Fruit fly (Drosophila melanogaster): Measurements from ENCODE around the gene Muc30E.

Gene Muc30E

dm6 chr2L:9864337-9864736 lies 38.6 kb downstream of the Muc30E start (continued):
- TF ChIP-seq fd59A (GFP tag; optimal IDR thresholded peaks at IDR 0.05), result peak; percentile 22
- TF ChIP-seq topi (GFP tag; optimal IDR thresholded peaks at IDR 0.05), result peak; percentile 22
- no peak for TF ChIP-seq eg (GFP tag; IDR thresholded peaks at IDR 0.05)
- no peak for TF ChIP-seq CG34406 (GFP tag; optimal IDR thresholded peaks at IDR 0.05)
- TF ChIP-seq Hr4 (GFP tag; optimal IDR thresholded peaks at IDR 0.05), result peak; percentile 32
- peak; percentile 6 for TF ChIP-seq Sox14 (GFP tag; optimal IDR thresholded peaks at IDR 0.05)
- peak; percentile 26 for TF ChIP-seq Hr39 (GFP tag; optimal IDR thresholded peaks at IDR 0.05)
- peak; percentile 31 for TF ChIP-seq Met (GFP tag; optimal IDR thresholded peaks at IDR 0.05)
- no peak for TF ChIP-seq CG8632 (GFP tag; optimal IDR thresholded peaks at IDR 0.05)
- peak; percentile 10 for TF ChIP-seq CG4318 (GFP tag; optimal IDR thresholded peaks at IDR 0.05)
- TF ChIP-seq CG10669 (GFP tag; optimal IDR thresholded peaks at IDR 0.05), result peak; percentile 48
- peak; percentile 39 for TF ChIP-seq CG3919 (GFP tag; optimal IDR thresholded peaks at IDR 0.05)
- peak; percentile 9 for TF ChIP-seq net (GFP tag; optimal IDR thresholded peaks at IDR 0.05)
- no peak for TF ChIP-seq Blimp-1 (GFP tag; optimal IDR thresholded peaks at IDR 0.05)
- peak; percentile 47 for TF ChIP-seq CG32006 (GFP tag; optimal IDR thresholded peaks at IDR 0.05)
- no peak for TF ChIP-seq CG7368 (GFP tag; optimal IDR thresholded peaks at IDR 0.05)
- no peak for TF ChIP-seq CG1621 (tag; optimal IDR thresholded peaks at IDR 0.05)
- TF ChIP-seq spab (GFP tag; optimal IDR thresholded peaks at IDR 0.05), result peak; percentile 26
- no peak for TF ChIP-seq esn (GFP tag; optimal IDR thresholded peaks at IDR 0.05)
- peak; percentile 26 for TF ChIP-seq CG6808 (GFP tag; optimal IDR thresholded peaks at IDR 0.05)
- TF ChIP-seq CG16779 (tag; optimal IDR thresholded peaks at IDR 0.05), result no peak
- TF ChIP-seq salr (GFP tag; optimal IDR thresholded peaks at IDR 0.05), result no peak
- no peak for TF ChIP-seq Hr38 (GFP tag; optimal IDR thresholded peaks at IDR 0.05)

dm6 chr2L:9863479-9863878 lies 39.4 kb downstream of the Muc30E start:
- no peak for TF ChIP-seq CG10669 (GFP tag; optimal IDR thresholded peaks at IDR 0.05)
- no peak for TF ChIP-seq Ets21C (GFP tag; optimal IDR thresholded peaks at IDR 0.05)
- TF ChIP-seq ss (GFP tag; optimal IDR thresholded peaks at IDR 0.05), result no peak

dm6 chr2L:9862964-9863363 lies 40.0 kb downstream of the Muc30E start:
- TF ChIP-seq Eip78C (GFP tag) (peak; percentile 8), salr (GFP tag; optimal IDR thresholded peaks at IDR 0.05) (no peak)

dm6 chr2L:9850788-9851187 lies 52.1 kb downstream of the Muc30E start:
- no peak for TF ChIP-seq CG6854 (GFP tag; optimal IDR thresholded peaks at IDR 0.05)
- TF ChIP-seq lz (GFP tag; optimal IDR thresholded peaks at IDR 0.05), result no peak
- no peak for TF ChIP-seq topi (GFP tag; optimal IDR thresholded peaks at IDR 0.05)
- no peak for TF ChIP-seq CG6163 (GFP tag; IDR thresholded peaks at IDR 0.05)
- no peak for TF ChIP-seq Hr39 (GFP tag; optimal IDR thresholded peaks at IDR 0.05)
- no peak for TF ChIP-seq net (GFP tag; optimal IDR thresholded peaks at IDR 0.05)
